Fruit fly (Drosophila melanogaster) whole organism, embryonic: Measurements from ENCODE around the gene EMC10.
A peak's percentile ranks its signal among the peaks of the same experiment; 100 is the strongest.

Experiments
- BEAF-32 ChIP-seq: fragments of 200-800 bp; sonication (Bioruptor generic); optimal IDR thresholded peaks from 3 replicates; lab custom pipeline; 2017; ENCODE audit warnings: missing biosample characterization, missing genetic modification characterization, mild to moderate bottlenecking, moderate library complexity, missing genetic modification reagents
- CG10267 ChIP-seq: fragments of 200-800 bp; sonication (Bioruptor generic); optimal IDR thresholded peaks from 2 replicates; lab custom pipeline; 2018; ENCODE audit warnings: missing biosample characterization, mild to moderate bottlenecking, missing genetic modification characterization, moderate library complexity
- CG11696 ChIP-seq: fragments of 200-800 bp; sonication (Bioruptor generic); IDR thresholded peaks from 2 replicates; pipeline ENCODE4 v1.3.6; 2022; ENCODE audit warnings: missing biosample characterization, missing genetic modification characterization
- CG1529 ChIP-seq: fragments of 200-800 bp; sonication (Bioruptor generic); optimal IDR thresholded peaks from 3 replicates; lab custom pipeline; 2018; ENCODE audit warnings: missing biosample characterization, missing genetic modification characterization
- CG17186 ChIP-seq: fragments of 200-800 bp; sonication (Bioruptor generic); optimal IDR thresholded peaks from 3 replicates; lab custom pipeline; 2017; ENCODE audit warnings: missing biosample characterization, missing genetic modification reagents, missing genetic modification characterization
- CG18262 ChIP-seq: fragments of 200-800 bp; optimal IDR thresholded peaks from 3 replicates; lab custom pipeline; 2019; ENCODE audit warnings: missing biosample characterization, mild to moderate bottlenecking, missing genetic modification characterization, moderate library complexity
- CG2120 ChIP-seq: fragments of 200-800 bp; sonication (Bioruptor generic); optimal IDR thresholded peaks from 3 replicates; lab custom pipeline; 2016; ENCODE audit warnings: missing biosample characterization, missing genetic modification characterization
- CG3163 ChIP-seq: fragments of 200-800 bp; sonication (Bioruptor generic); optimal IDR thresholded peaks from 3 replicates; lab custom pipeline; 2016; ENCODE audit warnings: missing biosample characterization, missing genetic modification characterization
- CG6791 ChIP-seq: fragments of 200-800 bp; sonication (Bioruptor generic); IDR thresholded peaks from 3 replicates; pipeline ENCODE4 v1.3.6; 2022; ENCODE audit warnings: missing biosample characterization, missing genetic modification characterization; ENCODE audit not compliant: partially characterized antibody
- CG8089 ChIP-seq: fragments of 200-800 bp; sonication (Bioruptor generic); optimal IDR thresholded peaks from 3 replicates; lab custom pipeline; 2016; ENCODE audit warnings: missing biosample characterization, missing genetic modification characterization
- CG8388 ChIP-seq: fragments of 200-800 bp; sonication (Bioruptor generic); optimal IDR thresholded peaks from 2 replicates; lab custom pipeline; 2019; ENCODE audit warnings: missing biosample characterization, mild to moderate bottlenecking, missing genetic modification characterization, moderate library complexity
- CG9797 ChIP-seq: fragments of 200-800 bp; sonication (Bioruptor generic); optimal IDR thresholded peaks from 3 replicates; lab custom pipeline; 2018; ENCODE audit warnings: missing biosample characterization, mild to moderate bottlenecking, missing genetic modification characterization
- CTCF ChIP-seq: fragments of 200-800 bp; sonication (Bioruptor generic); optimal IDR thresholded peaks from 2 replicates; lab custom pipeline; 2017; ENCODE audit warnings: missing biosample characterization, mild to moderate bottlenecking, missing genetic modification characterization, moderate library complexity
- D19A ChIP-seq: fragments of 200-800 bp; optimal IDR thresholded peaks from 3 replicates; lab custom pipeline; 2019; ENCODE audit warnings: missing biosample characterization, mild to moderate bottlenecking, missing genetic modification characterization, moderate library complexity
- Dll ChIP-seq: fragments of 200-800 bp; sonication (Bioruptor generic); IDR thresholded peaks from 4 replicates; pipeline ENCODE4 v1.3.6; 2022; ENCODE audit warnings: missing biosample characterization, missing genetic modification characterization; ENCODE audit not compliant: partially characterized antibody
- Dref ChIP-seq: fragments of 200-800 bp; sonication (Bioruptor generic); IDR thresholded peaks from 2 replicates; pipeline ENCODE4 v1.3.6; 2022; ENCODE audit warnings: missing biosample characterization, missing genetic modification characterization
- E2f2 ChIP-seq: fragments of 200-800 bp; sonication (Bioruptor generic); IDR thresholded peaks from 2 replicates; pipeline ENCODE4 v1.3.6; 2022; ENCODE audit warnings: missing biosample characterization, missing genetic modification characterization
- Elba2 ChIP-seq: fragments of 200-800 bp; sonication (Bioruptor generic); optimal IDR thresholded peaks from 3 replicates; lab custom pipeline; 2016; ENCODE audit warnings: missing biosample characterization, missing genetic modification characterization
- HLH54F ChIP-seq: fragments of 200-800 bp; sonication (Bioruptor generic); optimal IDR thresholded peaks from 3 replicates; lab custom pipeline; 2016; ENCODE audit warnings: missing biosample characterization, missing genetic modification characterization
- HmgD ChIP-seq: fragments of 200-800 bp; sonication (Bioruptor generic); optimal IDR thresholded peaks from 3 replicates; lab custom pipeline; 2016; ENCODE audit warnings: missing biosample characterization, missing genetic modification characterization
- Hmr ChIP-seq: fragments of 200-800 bp; sonication (Bioruptor generic); optimal IDR thresholded peaks from 3 replicates; lab custom pipeline; 2017; ENCODE audit warnings: mild to moderate bottlenecking, missing biosample characterization, missing genetic modification reagents, missing genetic modification characterization
- Kr ChIP-seq: fragments of 200-800 bp; sonication (Bioruptor generic); optimal IDR thresholded peaks from 2 replicates; lab custom pipeline; 2017; ENCODE audit warnings: missing biosample characterization, mild to moderate bottlenecking, missing genetic modification characterization
- Med ChIP-seq: fragments of 200-800 bp; sonication (Bioruptor generic); peaks from one replicate; lab custom pipeline; 2016; ENCODE audit warnings: missing biosample characterization, missing genetic modification characterization, mild to moderate bottlenecking, inconsistent platforms, moderate library complexity
- Side ChIP-seq: fragments of 200-800 bp; sonication (Bioruptor generic); optimal IDR thresholded peaks from 2 replicates; lab custom pipeline; 2016; ENCODE audit warnings: missing biosample characterization, missing genetic modification characterization
- Sry-δ ChIP-seq: fragments of 200-800 bp; sonication (Bioruptor generic); optimal IDR thresholded peaks from 2 replicates; lab custom pipeline; 2016; ENCODE audit warnings: missing biosample characterization, missing genetic modification characterization
- Trl ChIP-seq, 3 experiments: fragments of >200 bp in 2 of 3; fragments of 200-800 bp in 1 of 3; sonication (Bioruptor generic) in 1 of 3; optimal IDR thresholded peaks; 2 replicates in 1 of 3; 3 replicates in 2 of 3; lab custom pipeline; 2016 to 2017; ENCODE audit warnings: missing biosample characterization in 1 of 3, missing genetic modification characterization in 1 of 3
- disco-r ChIP-seq: fragments of 200-800 bp; sonication (Bioruptor generic); optimal IDR thresholded peaks from 2 replicates; lab custom pipeline; 2016; ENCODE audit warnings: missing biosample characterization, missing genetic modification characterization
- dpn ChIP-seq, 2 experiments: fragments of 200-800 bp; sonication (Bioruptor generic); optimal IDR thresholded peaks; 3 replicates each; lab custom pipeline; 2016; ENCODE audit warnings: missing biosample characterization in 2 of 2, missing genetic modification characterization in 2 of 2
- gcm ChIP-seq: fragments of 200-800 bp; sonication (Bioruptor generic); optimal IDR thresholded peaks from 2 replicates; lab custom pipeline; 2019; ENCODE audit warnings: missing biosample characterization, mild to moderate bottlenecking, missing genetic modification characterization, moderate library complexity
- hkb ChIP-seq, 2 experiments: fragments of 200-800 bp in 1 of 2; fragments of >200 bp in 1 of 2; sonication (Bioruptor generic) in 1 of 2; IDR thresholded peaks in 1 of 2; optimal IDR thresholded peaks in 1 of 2; 2 replicates each; pipeline versions ENCODE4 v1.3.6 to Lab custom; 2017 to 2022; ENCODE audit warnings: missing biosample characterization in 1 of 2, missing genetic modification characterization in 1 of 2
- hth ChIP-seq: fragments of >200 bp; optimal IDR thresholded peaks from 2 replicates; lab custom pipeline; 2017; ENCODE audit warnings: inconsistent platforms
- ind ChIP-seq: fragments of 200-800 bp; sonication (Bioruptor generic); optimal IDR thresholded peaks from 3 replicates; lab custom pipeline; 2016; ENCODE audit warnings: missing biosample characterization, missing genetic modification characterization
- ken ChIP-seq: fragments of 200-800 bp; sonication (Bioruptor generic); IDR thresholded peaks from 3 replicates; pipeline ENCODE4 v1.3.6; 2022; ENCODE audit warnings: missing biosample characterization, missing genetic modification characterization
- lilli ChIP-seq: fragments of 200-800 bp; sonication (Bioruptor generic); optimal IDR thresholded peaks from 3 replicates; lab custom pipeline; 2016; ENCODE audit warnings: missing biosample characterization, missing genetic modification characterization
- lov ChIP-seq, 2 experiments: fragments of 200-800 bp in 1 of 2; fragments of >200 bp in 1 of 2; sonication (Bioruptor generic) in 1 of 2; IDR thresholded peaks in 1 of 2; optimal IDR thresholded peaks in 1 of 2; 2 replicates in 1 of 2; 3 replicates in 1 of 2; pipeline versions ENCODE4 v1.3.6 to Lab custom; 2017 to 2022; ENCODE audit warnings: missing biosample characterization in 1 of 2, missing genetic modification characterization in 1 of 2
- mam ChIP-seq: fragments of 200-800 bp; sonication (Bioruptor generic); optimal IDR thresholded peaks from 3 replicates; lab custom pipeline; 2016; ENCODE audit warnings: missing biosample characterization, missing genetic modification characterization
- nau ChIP-seq: fragments of 200-800 bp; sonication (Bioruptor generic); optimal IDR thresholded peaks from 3 replicates; lab custom pipeline; 2017; ENCODE audit warnings: missing biosample characterization, mild to moderate bottlenecking, missing genetic modification characterization, missing genetic modification reagents
- oc ChIP-seq: fragments of 200-800 bp; sonication (Bioruptor generic); optimal IDR thresholded peaks from 2 replicates; lab custom pipeline; 2018; ENCODE audit warnings: missing biosample characterization, mild to moderate bottlenecking, missing genetic modification characterization, moderate library complexity
- otp ChIP-seq: fragments of 200-800 bp; sonication (Bioruptor generic); IDR thresholded peaks from 3 replicates; pipeline ENCODE4, ENCODE4 v1.3.6; 2022; ENCODE audit warnings: missing biosample characterization, missing genetic modification characterization
- pb ChIP-seq: fragments of 200-800 bp; sonication (Bioruptor generic); optimal IDR thresholded peaks from 3 replicates; lab custom pipeline; 2016; ENCODE audit warnings: missing biosample characterization, missing genetic modification characterization
- prd ChIP-seq, 3 experiments: fragments of >200 bp in 2 of 3; fragments of 200-800 bp in 1 of 3; sonication (Bioruptor generic) in 1 of 3; optimal IDR thresholded peaks in 2 of 3; IDR thresholded peaks in 1 of 3; 2 replicates in 2 of 3; 3 replicates in 1 of 3; pipeline versions ENCODE4 v1.3.6 to Lab custom; 2017 to 2022; ENCODE audit warnings: missing biosample characterization in 1 of 3, missing genetic modification characterization in 1 of 3
- pros ChIP-seq: fragments of 200-800 bp; sonication (Bioruptor generic); optimal IDR thresholded peaks from 3 replicates; lab custom pipeline; 2019; ENCODE audit warnings: missing biosample characterization, mild to moderate bottlenecking, missing genetic modification characterization, moderate library complexity
- seq ChIP-seq: fragments of 200-800 bp; sonication (Bioruptor generic); IDR thresholded peaks from 2 replicates; pipeline ENCODE4 v1.3.6; 2022; ENCODE audit warnings: missing biosample characterization, missing genetic modification characterization
- slbo ChIP-seq: fragments of 200-800 bp; sonication (Bioruptor generic); IDR thresholded peaks from 2 replicates; pipeline ENCODE4 v1.3.6; 2022; ENCODE audit warnings: missing biosample characterization, missing genetic modification characterization
- tll ChIP-seq, 2 experiments: fragments of 200-800 bp in 1 of 2; fragments of >200 bp in 1 of 2; sonication (Bioruptor generic) in 1 of 2; optimal IDR thresholded peaks; 2 replicates each; lab custom pipeline; 2017 to 2019; ENCODE audit warnings: missing biosample characterization in 2 of 2, missing genetic modification characterization in 2 of 2, mild to moderate bottlenecking in 1 of 2, moderate library complexity in 1 of 2
- ttk ChIP-seq: fragments of 200-800 bp; sonication (Bioruptor generic); IDR thresholded peaks from 2 replicates; pipeline ENCODE4 v2.1.2; 2022; ENCODE audit warnings: missing biosample characterization, missing genetic modification characterization
- zen ChIP-seq: fragments of 200-800 bp; sonication (Bioruptor generic); optimal IDR thresholded peaks from 3 replicates; lab custom pipeline; 2018; ENCODE audit warnings: missing biosample characterization, mild to moderate bottlenecking, missing genetic modification characterization, moderate library complexity

EMC10 gene

DNA sequence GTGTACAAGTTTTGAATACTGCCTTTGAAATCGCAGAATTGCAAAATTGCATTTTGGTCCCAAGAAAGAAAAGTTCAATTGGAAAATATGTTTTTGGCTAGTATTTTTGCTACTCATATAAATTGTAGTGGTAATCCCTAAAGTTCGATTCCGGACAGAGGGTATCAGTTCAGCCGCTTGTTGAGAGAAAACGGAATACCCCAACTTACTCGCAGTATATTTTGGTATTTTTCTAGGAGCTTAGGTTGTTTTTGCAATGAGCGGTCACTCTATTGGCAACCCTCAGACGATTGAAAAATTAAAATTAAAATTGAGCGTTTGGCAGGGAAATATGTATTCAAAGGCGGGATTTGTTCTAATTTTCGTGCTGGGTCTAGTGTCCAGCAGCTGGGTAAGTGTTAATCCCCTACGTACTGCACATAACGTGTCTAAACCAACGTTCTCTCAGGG lies 390 bp downstream of the EMC10 start (continued):
- TF ChIP-seq nau (no peak), mam (GFP tag; lab: Kevin White, UChicago) (peak; percentile 37), Sry-δ (GFP tag; lab: Kevin White, UChicago) (peak; percentile 27), CG9797 (peak; percentile 72), Side (no peak), lilli (GFP tag; lab: Kevin White, UChicago) (peak; percentile 8), Dll (GFP tag; lab: Robert Waterston, UW) (peak; percentile 19; the same call in 1 of the 4 replicates), CG10267 (tag; lab: Kevin White, UChicago) (no peak), CG2120 (GFP tag; lab: Kevin White, UChicago) (peak; percentile 15), CG11696 (GFP tag; lab: Robert Waterston, UW) (no peak), pb (GFP tag; lab: Kevin White, UChicago) (no peak), HmgD (GFP tag; lab: Kevin White, UChicago) (peak; percentile 45), ind (GFP tag; lab: Kevin White, UChicago) (no peak), CG8388 (GFP tag; lab: Kevin White, UChicago) (no peak), slbo (GFP tag; lab: Robert Waterston, UW) (no peak), CG6791 (GFP tag; lab: Robert Waterston, UW) (no peak), BEAF-32 (GFP tag; lab: Kevin White, UChicago) (peak; percentile 22), Dref (GFP tag; lab: Robert Waterston, UW) (no peak), tll (GFP tag; optimal IDR thresholded peaks at IDR 0.05; lab: Kevin White, UChicago) (no peak), dpn (GFP tag; optimal IDR thresholded peaks at IDR 0.05; lab: Kevin White, UChicago) (peak in 1 of 2 experiments; percentile 21), E2f2 (GFP tag; lab: Robert Waterston, UW) (peak; percentile 44), hkb (optimal IDR thresholded peaks at IDR 0.05; lab: Kevin White, UChicago) (peak; percentile 24), hkb (GFP tag; IDR thresholded peaks at IDR 0.05; lab: Robert Waterston, UW) (no peak)

DNA sequence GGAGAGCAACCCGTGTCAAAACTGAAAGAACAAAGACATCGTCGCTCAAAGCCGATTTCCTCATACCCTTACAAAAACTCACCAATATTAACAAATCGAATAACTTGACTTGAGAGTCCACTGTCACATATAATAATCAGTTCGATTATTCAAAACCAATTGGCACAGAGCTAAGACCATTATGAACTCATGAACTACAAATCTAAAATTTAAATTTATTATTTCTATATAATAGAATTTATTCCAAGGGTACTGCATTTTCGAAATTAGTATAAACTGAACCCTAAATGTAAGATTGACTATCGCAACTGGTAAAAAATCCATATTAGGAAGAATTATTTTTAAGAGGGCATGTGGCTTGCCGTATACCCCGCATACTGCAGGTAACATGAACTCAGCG lies 8.1 kb downstream of the EMC10 start:
- TF ChIP-seq HLH54F (no peak), D19A (peak; percentile 73)
- TF ChIP-seq, all 482 proteins: peak for 1

DNA sequence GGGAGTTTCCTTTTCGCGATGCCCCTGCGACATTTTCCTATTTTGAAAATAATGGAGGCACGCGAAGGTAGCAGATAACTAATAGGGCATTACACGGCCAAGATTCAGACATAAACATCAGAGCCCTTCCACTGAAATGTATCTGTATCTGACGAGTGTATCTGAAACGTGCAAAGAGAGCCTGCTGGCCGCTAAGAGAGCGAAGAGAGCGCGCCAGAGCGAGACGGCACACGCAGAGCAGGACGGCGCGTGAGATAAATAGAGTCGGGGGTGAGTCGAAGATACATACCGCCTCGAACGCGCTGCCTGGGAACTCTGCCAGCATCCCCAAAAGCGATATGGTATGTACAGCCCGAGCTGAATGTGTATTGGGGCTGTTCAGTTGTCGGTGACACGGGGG lies 10.8 kb downstream of the EMC10 start:
- 0 out of 3 replicates have a peak, but pooled peaks have one; percentile 3 for TF ChIP-seq ken (GFP tag; lab: Robert Waterston, UW)
- no peak for TF ChIP-seq CG8089 (GFP tag; lab: Kevin White, UChicago)
- peak; percentile 1 for TF ChIP-seq CTCF (GFP tag; lab: Kevin White, UChicago)
- no peak for TF ChIP-seq disco-r (GFP tag; lab: Kevin White, UChicago)
- no peak for TF ChIP-seq hkb (optimal IDR thresholded peaks at IDR 0.05; lab: Kevin White, UChicago)
- TF ChIP-seq hkb (GFP tag; IDR thresholded peaks at IDR 0.05; lab: Robert Waterston, UW), result 0 out of 2 replicates have a peak, but pooled peaks have one; percentile 21
- peak; percentile 22; the same call in 1 of the 3 replicates for TF ChIP-seq otp (GFP tag; lab: Robert Waterston, UW)
- TF ChIP-seq gcm, result peak; percentile 57
- TF ChIP-seq Trl (optimal IDR thresholded peaks at IDR 0.05; lab: Kevin White, UChicago), result peak; percentile 68 to 96
- no peak for TF ChIP-seq Trl (GFP tag; optimal IDR thresholded peaks at IDR 0.05; lab: Kevin White, UChicago)
- no peak for TF ChIP-seq hth (lab: Kevin White, UChicago)
- no peak for TF ChIP-seq prd (optimal IDR thresholded peaks at IDR 0.05; lab: Kevin White, UChicago)
- TF ChIP-seq prd (GFP tag; IDR thresholded peaks at IDR 0.05; lab: Robert Waterston, UW), result no peak
- TF ChIP-seq CG1529 (GFP tag; lab: Kevin White, UChicago), result no peak
- peak; percentile 39 for TF ChIP-seq Elba2
- peak; percentile 13 for TF ChIP-seq Hmr
- TF ChIP-seq Med (GFP tag; lab: Kevin White, UChicago), result peak; percentile 85
- peak; percentile 39 for TF ChIP-seq oc
- TF ChIP-seq ttk (GFP tag; lab: Robert Waterston, UW), result peak; percentile 69; the same call in 1 of the 2 replicates
- no peak for TF ChIP-seq Kr (GFP tag; lab: Kevin White, UChicago)
- TF ChIP-seq CG17186, result no peak
- TF ChIP-seq CG18262, result no peak
- TF ChIP-seq seq (GFP tag; lab: Robert Waterston, UW), result peak; percentile 91
- no peak for TF ChIP-seq zen
- TF ChIP-seq pros (GFP tag; lab: Kevin White, UChicago), result peak; percentile 33
- peak; percentile 99 for TF ChIP-seq CG3163
- no peak for TF ChIP-seq lov (optimal IDR thresholded peaks at IDR 0.05; lab: Kevin White, UChicago)
- TF ChIP-seq lov (GFP tag; IDR thresholded peaks at IDR 0.05; lab: Robert Waterston, UW), result 0 out of 3 replicates have a peak, but pooled peaks have one; percentile 21
